Fruit fly (Drosophila melanogaster): ENCODE results near the gene CG33710.

- no peak for TF ChIP-seq pan (optimal IDR thresholded peaks at IDR 0.05)
- no peak for TF ChIP-seq usp (GFP tag; optimal IDR thresholded peaks at IDR 0.05)
- no peak for TF ChIP-seq CG8478 (optimal IDR thresholded peaks at IDR 0.05)
- no peak for TF ChIP-seq psq (optimal IDR thresholded peaks at IDR 0.05)
- no peak for TF ChIP-seq Dll (optimal IDR thresholded peaks at IDR 0.05)
Observed at dm6 chr3L:19951035-19951434, 1.6 kb downstream of the CG33710 start, which contains the start of gene CG32219.
